Worm (Caenorhabditis elegans): ENCODE results near the gene nhr-260.

ce11 chrV:1545694-1546093 is 34.3 kb upstream of the nhr-260 start, which contains the start of gene oac-32:
- TF ChIP-seq dao-5 (tag; optimal IDR thresholded peaks at IDR 0.05) (no peak), him-1 (tag; optimal IDR thresholded peaks at IDR 0.05) (no peak)
